Worm (Caenorhabditis elegans) whole organism, mixed stage, embryonic: Measurements from ENCODE around the gene srg-29.

Source experiments
- M03D4.4 ChIP-seq: sonication (generic microtip); optimal IDR thresholded peaks from 2 replicates; lab custom pipeline; 2017; ENCODE audit warnings: mild to moderate bottlenecking, missing genetic modification characterization, missing compliant biosample characterization
- bed-3 ChIP-seq: fragments of 200-800 bp; sonication (Bioruptor generic); optimal IDR thresholded peaks from 3 replicates; lab custom pipeline; 2018; ENCODE audit warnings: mild to moderate bottlenecking, missing genetic modification characterization, moderate library complexity, missing compliant biosample characterization
- blmp-1 ChIP-seq: fragments of 150-350 bp; optimal IDR thresholded peaks from 2 replicates; lab custom pipeline; 2014; ENCODE audit warnings: missing biosample characterization, missing genetic modification characterization
- ceh-39 ChIP-seq: fragments of 150-350 bp; optimal IDR thresholded peaks from 2 replicates; lab custom pipeline; 2014; ENCODE audit warnings: missing biosample characterization, missing genetic modification characterization
- ceh-43 ChIP-seq: fragments of 200-800 bp; sonication (Bioruptor generic); optimal IDR thresholded peaks from 2 replicates; lab custom pipeline; 2018; ENCODE audit warnings: mild to moderate bottlenecking, missing genetic modification characterization, moderate library complexity, missing compliant biosample characterization
- ceh-83 ChIP-seq: fragments of 200-800 bp; sonication (Bioruptor generic); optimal IDR thresholded peaks from 2 replicates; lab custom pipeline; 2018; ENCODE audit warnings: mild to moderate bottlenecking, missing genetic modification characterization, missing compliant biosample characterization
- ces-1 ChIP-seq: fragments of 150-350 bp; optimal IDR thresholded peaks from 2 replicates; lab custom pipeline; 2014; ENCODE audit warnings: missing biosample characterization, missing genetic modification reagents, missing genetic modification characterization
- cnd-1 ChIP-seq: fragments of 200-800 bp; sonication (Bioruptor generic); optimal IDR thresholded peaks from 2 replicates; lab custom pipeline; 2018; ENCODE audit warnings: mild to moderate bottlenecking, missing genetic modification characterization, missing compliant biosample characterization
- drap-1 ChIP-seq: fragments of 200-800 bp; sonication (Bioruptor generic); optimal IDR thresholded peaks from 3 replicates; lab custom pipeline; 2018; ENCODE audit warnings: mild to moderate bottlenecking, missing genetic modification characterization, missing compliant biosample characterization
- elt-1 ChIP-seq: sonication (generic microtip); optimal IDR thresholded peaks from 2 replicates; lab custom pipeline; 2017; ENCODE audit warnings: missing genetic modification characterization, mild to moderate bottlenecking, missing compliant biosample characterization, antibody characterized with exemption, moderate library complexity, borderline replicate concordance; ENCODE audit not compliant: insufficient read depth
- elt-3 ChIP-seq: fragments of 150-350 bp; optimal IDR thresholded peaks from 2 replicates; lab custom pipeline; 2014; ENCODE audit warnings: missing biosample characterization, missing genetic modification characterization
- flh-1 ChIP-seq: fragments of 200-800 bp; sonication (Bioruptor generic); optimal IDR thresholded peaks from 2 replicates; lab custom pipeline; 2018; ENCODE audit warnings: mild to moderate bottlenecking, missing genetic modification characterization, moderate library complexity, missing compliant biosample characterization
- ham-2 ChIP-seq: fragments of 200-800 bp; sonication (Bioruptor generic); optimal IDR thresholded peaks from 2 replicates; lab custom pipeline; 2018; ENCODE audit warnings: mild to moderate bottlenecking, missing genetic modification characterization, missing compliant biosample characterization
- hlh-1 ChIP-seq: fragments of 150-350 bp; optimal IDR thresholded peaks from 2 replicates; lab custom pipeline; 2014; ENCODE audit warnings: missing biosample characterization, missing genetic modification reagents, missing genetic modification characterization
- lin-13 ChIP-seq: fragments of 150-350 bp; optimal IDR thresholded peaks from 2 replicates; lab custom pipeline; 2014; ENCODE audit warnings: missing biosample characterization, missing genetic modification characterization
- lin-32 ChIP-seq: fragments of 200-800 bp; sonication (Bioruptor generic); optimal IDR thresholded peaks from 2 replicates; lab custom pipeline; 2018; ENCODE audit warnings: mild to moderate bottlenecking, missing genetic modification characterization, missing compliant biosample characterization
- lsy-2 ChIP-seq: fragments of 150-350 bp; optimal IDR thresholded peaks from 2 replicates; lab custom pipeline; 2014; ENCODE audit warnings: missing biosample characterization, missing genetic modification characterization
- mab-5 ChIP-seq: fragments of 150-350 bp; optimal IDR thresholded peaks from 2 replicates; lab custom pipeline; 2014; ENCODE audit warnings: missing biosample characterization, missing genetic modification characterization
- mep-1 ChIP-seq: fragments of 150-350 bp; optimal IDR thresholded peaks from 2 replicates; lab custom pipeline; 2017; ENCODE audit warnings: missing biosample characterization, missing genetic modification reagents, missing genetic modification characterization, inconsistent platforms
- mls-2 ChIP-seq: sonication (generic microtip); optimal IDR thresholded peaks from 2 replicates; lab custom pipeline; 2016; ENCODE audit warnings: mild to moderate bottlenecking, missing genetic modification characterization, moderate library complexity, missing compliant biosample characterization
- nhr-12 ChIP-seq: fragments of 150-350 bp; optimal IDR thresholded peaks from 2 replicates; lab custom pipeline; 2014; ENCODE audit warnings: missing biosample characterization, missing genetic modification characterization
- nhr-2 ChIP-seq: fragments of 150-350 bp; optimal IDR thresholded peaks from 2 replicates; lab custom pipeline; 2014; ENCODE audit warnings: missing biosample characterization, missing genetic modification characterization
- nhr-237 ChIP-seq: fragments of 150-350 bp; optimal IDR thresholded peaks from 2 replicates; lab custom pipeline; 2014; ENCODE audit warnings: missing biosample characterization, missing genetic modification characterization
- nhr-28 ChIP-seq: fragments of 150-350 bp; optimal IDR thresholded peaks from 2 replicates; lab custom pipeline; 2014; ENCODE audit warnings: missing biosample characterization, missing genetic modification characterization
- pha-4 ChIP-seq: fragments of 150-350 bp; optimal IDR thresholded peaks from 2 replicates; lab custom pipeline; 2018; ENCODE audit warnings: missing biosample characterization, missing genetic modification reagents, missing genetic modification characterization
- snpc-4 ChIP-seq: fragments of 150-350 bp; optimal IDR thresholded peaks from 2 replicates; lab custom pipeline; 2014; ENCODE audit warnings: missing biosample characterization, missing genetic modification characterization
- sptf-1 ChIP-seq: sonication (generic microtip); optimal IDR thresholded peaks from 2 replicates; lab custom pipeline; 2017; ENCODE audit warnings: mild to moderate bottlenecking, missing genetic modification characterization, moderate library complexity, missing compliant biosample characterization
- tbx-8 ChIP-seq: fragments of 200-800 bp; sonication (Bioruptor generic); optimal IDR thresholded peaks from 2 replicates; lab custom pipeline; 2018; ENCODE audit warnings: mild to moderate bottlenecking, missing genetic modification characterization, moderate library complexity, missing compliant biosample characterization
- unc-120 ChIP-seq: sonication (generic microtip); optimal IDR thresholded peaks from 2 replicates; lab custom pipeline; 2017; ENCODE audit warnings: missing genetic modification characterization, missing compliant biosample characterization; ENCODE audit not compliant: poor library complexity, severe bottlenecking
- unc-39 ChIP-seq: fragments of 150-350 bp; optimal IDR thresholded peaks from 2 replicates; lab custom pipeline; 2014; ENCODE audit warnings: missing biosample characterization, missing genetic modification characterization
- unc-62 ChIP-seq: fragments of 150-350 bp; optimal IDR thresholded peaks from 2 replicates; lab custom pipeline; 2014; ENCODE audit warnings: missing biosample characterization, missing genetic modification reagents, missing genetic modification characterization
- zip-8 ChIP-seq: fragments of 150-350 bp; optimal IDR thresholded peaks from 2 replicates; lab custom pipeline; 2014; ENCODE audit warnings: missing biosample characterization, missing genetic modification characterization
- ztf-11 ChIP-seq: fragments of 150-350 bp; optimal IDR thresholded peaks from 2 replicates; lab custom pipeline; 2014; ENCODE audit warnings: missing biosample characterization, missing genetic modification characterization

The srg-29 gene

DNA sequence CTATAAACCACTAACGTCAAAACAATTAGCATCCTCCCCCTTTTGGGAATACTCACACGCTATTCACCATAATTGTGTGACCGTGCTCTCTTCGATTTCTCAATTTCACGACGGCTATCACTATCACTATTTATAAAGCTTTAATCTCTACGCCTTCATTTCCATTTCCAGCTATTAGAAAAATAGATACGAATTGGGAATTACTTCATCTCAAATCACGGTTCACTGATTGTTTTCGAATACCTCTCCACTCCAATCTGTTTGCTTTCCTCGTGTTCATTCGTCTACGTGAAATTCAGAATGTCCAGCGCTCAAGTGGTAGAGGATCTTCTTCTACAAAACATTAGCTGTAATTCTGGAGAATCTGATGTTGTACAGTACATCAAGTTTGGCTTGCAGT, at the start of gene srg-29:
TSS of gene srg-29 (plus strand) at position 301 of the 400 bp plus-strand sequence.
- TF ChIP-seq snpc-4 (tag; lab: Kevin White, UChicago) (no peak), mep-1 (tag; lab: Kevin White, UChicago) (no peak), flh-1 (GFP tag; lab: Kevin White, UChicago) (no peak), elt-1 (no peak), zip-8 (no peak), elt-3 (no peak), ham-2 (GFP tag; lab: Kevin White, UChicago) (no peak), lin-32 (GFP tag; lab: Kevin White, UChicago) (no peak), ceh-83 (GFP tag; lab: Kevin White, UChicago) (no peak), unc-120 (tag; lab: Kevin White, UChicago) (no peak), unc-39 (tag; lab: Kevin White, UChicago) (no peak), bed-3 (no peak), nhr-28 (no peak), ces-1 (GFP tag; lab: Kevin White, UChicago) (no peak), ceh-43 (GFP tag; lab: Kevin White, UChicago) (no peak), mls-2 (no peak), ceh-39 (tag; lab: Kevin White, UChicago) (no peak), blmp-1 (tag; lab: Kevin White, UChicago) (no peak)

DNA sequence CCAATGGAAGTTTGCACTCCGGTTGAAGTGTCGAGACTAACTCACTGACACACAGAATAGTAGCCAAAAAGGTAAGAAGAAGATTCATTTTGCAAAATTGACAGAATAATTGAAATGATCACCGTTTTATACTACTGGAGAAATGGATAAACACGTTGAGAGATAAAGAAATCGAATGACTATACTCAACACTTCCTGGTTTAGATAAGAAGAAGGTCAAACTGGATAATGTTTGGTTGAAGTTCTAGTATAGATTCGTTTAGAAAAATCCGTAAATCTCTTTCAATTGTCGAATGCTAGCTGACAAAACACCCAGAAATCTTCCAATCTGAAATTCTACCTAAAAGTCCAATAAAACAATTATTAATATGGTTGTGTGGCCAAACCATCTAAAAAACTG, 49.7 kb upstream of the srg-29 start, which contains the start of gene Y49G5A.1:
TSS of gene Y49G5A.1 (minus strand) at position 101 of the 400 bp plus-strand sequence.
- TF ChIP-seq unc-120 (tag; lab: Kevin White, UChicago) (no peak), mab-5 (tag; lab: Kevin White, UChicago) (no peak), elt-3 (no peak), nhr-12 (tag; lab: Kevin White, UChicago) (no peak), M03D4.4 (tag; lab: Kevin White, UChicago) (no peak), blmp-1 (tag; lab: Kevin White, UChicago) (no peak)

DNA sequence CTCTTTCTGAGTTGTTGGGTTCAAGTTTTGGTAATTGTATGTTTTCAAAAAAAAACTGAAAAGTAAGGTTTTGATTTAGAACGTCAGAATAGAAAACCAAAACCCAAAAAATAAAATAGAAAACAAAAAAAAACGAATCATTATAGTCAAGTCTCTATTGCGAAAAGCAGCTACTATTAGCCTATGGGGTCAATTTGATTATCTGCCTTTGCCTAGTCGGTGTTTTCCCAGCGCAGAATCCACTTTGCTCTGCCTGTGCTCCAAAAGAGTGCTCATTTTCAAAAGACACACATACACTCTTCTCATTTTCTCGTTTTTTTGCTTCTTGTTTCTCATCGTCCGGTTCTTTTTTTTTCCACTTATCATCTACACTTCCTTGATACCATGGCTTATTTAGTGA, 48.3 kb upstream of the srg-29 start:
- TF ChIP-seq ces-1 (GFP tag; lab: Kevin White, UChicago) (peak; percentile 79), bed-3 (no peak)

DNA sequence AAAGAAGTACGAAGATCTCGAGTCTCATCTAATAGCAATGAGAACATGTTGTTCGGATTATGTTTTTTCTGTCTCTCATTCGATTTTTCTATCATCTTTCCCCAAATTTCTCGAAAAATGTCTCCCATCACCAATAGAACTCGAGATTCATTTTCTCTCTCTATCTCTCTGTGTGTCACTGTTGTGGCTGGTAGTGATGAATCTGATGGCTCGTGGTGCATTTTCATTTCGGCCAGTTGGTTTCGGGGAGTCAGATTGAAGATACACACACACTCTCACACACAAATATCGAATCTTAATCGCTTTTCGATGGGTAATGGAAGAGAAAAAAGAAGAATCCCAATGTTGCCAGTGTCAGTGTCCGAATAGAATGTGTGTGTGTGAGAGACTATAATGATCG, 41.0 kb upstream of the srg-29 start:
- TF ChIP-seq elt-1: no peak
- peak; percentile 84 for TF ChIP-seq hlh-1
- peak; percentile 80 for TF ChIP-seq unc-62
- no peak for TF ChIP-seq unc-39 (tag; lab: Kevin White, UChicago)
- no peak for TF ChIP-seq nhr-237 (tag; lab: Kevin White, UChicago)
- TF ChIP-seq cnd-1: no peak
- TF ChIP-seq zip-8: no peak
- TF ChIP-seq blmp-1 (tag; lab: Kevin White, UChicago): no peak
- TF ChIP-seq unc-120 (tag; lab: Kevin White, UChicago): peak; percentile 61

DNA sequence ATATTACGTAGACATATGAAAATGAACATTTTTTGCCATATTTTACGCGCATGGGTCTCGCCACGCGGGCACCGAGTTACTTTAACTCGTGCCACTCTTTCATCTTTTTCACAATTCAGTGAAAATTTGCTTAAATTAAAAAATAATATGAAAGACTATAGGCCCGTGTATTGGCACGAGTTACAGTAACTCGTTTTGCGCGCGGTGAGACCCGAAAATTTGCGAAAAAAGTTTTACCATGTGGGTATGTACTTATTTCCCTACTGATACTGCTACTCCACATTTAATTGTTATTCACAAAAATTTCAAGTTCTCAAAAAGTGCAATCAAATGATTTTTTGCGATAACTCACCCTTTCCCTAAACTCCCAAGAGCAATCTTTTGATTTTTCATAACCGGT, 39.2 kb upstream of the srg-29 start:
- TF ChIP-seq mls-2 (no peak), bed-3 (no peak), nhr-237 (tag; lab: Kevin White, UChicago) (no peak), lsy-2 (tag; lab: Kevin White, UChicago) (no peak)

ce11 chrV:5301226-5301625, 35.8 kb upstream of the srg-29 start:
- TF ChIP-seq ces-1 (GFP tag; lab: Kevin White, UChicago): no peak
- TF ChIP-seq M03D4.4 (tag; lab: Kevin White, UChicago): no peak
- TF ChIP-seq zip-8: no peak
- TF ChIP-seq mls-2: no peak
- TF ChIP-seq tbx-8 (GFP tag; lab: Kevin White, UChicago): no peak
- TF ChIP-seq nhr-12 (tag; lab: Kevin White, UChicago): no peak
- no peak for TF ChIP-seq ztf-11 (tag; lab: Kevin White, UChicago)

- TF ChIP-seq tbx-8 (GFP tag; lab: Kevin White, UChicago) (no peak), ceh-43 (GFP tag; lab: Kevin White, UChicago) (no peak), mls-2 (no peak), M03D4.4 (tag; lab: Kevin White, UChicago) (no peak), lin-13 (tag; lab: Kevin White, UChicago) (no peak), elt-1 (no peak), drap-1 (no peak), sptf-1 (tag; lab: Kevin White, UChicago) (no peak), ces-1 (GFP tag; lab: Kevin White, UChicago) (no peak), nhr-12 (tag; lab: Kevin White, UChicago) (no peak), unc-39 (tag; lab: Kevin White, UChicago) (no peak), lsy-2 (tag; lab: Kevin White, UChicago) (no peak), blmp-1 (tag; lab: Kevin White, UChicago) (no peak), flh-1 (GFP tag; lab: Kevin White, UChicago) (no peak), pha-4 (tag; lab: Kevin White, UChicago) (no peak), ztf-11 (tag; lab: Kevin White, UChicago) (no peak), nhr-2 (tag; lab: Kevin White, UChicago) (no peak), ham-2 (GFP tag; lab: Kevin White, UChicago) (no peak)
Measured at ce11 chrV:5303389-5303788, 33.6 kb upstream of the srg-29 start, which contains the start of gene ncx-2. Gene ncx-2 (plus strand): TSS chrV:5303689.
